Worm (Caenorhabditis elegans): ENCODE measurements around the gene Y51H4A.941.
"Not testable (repeated sequence)": the region's sequence is repeated elsewhere in the genome, so short reads cannot be mapped to it uniquely, and the experiment has no call there.

Y51H4A.941 gene

ce11 chrIV:16694567-16694966 lies at the start of gene Y51H4A.941:
TSS of gene Y51H4A.941 (minus strand) at chrIV:16694667.
- TF ChIP-seq hlh-13 (GFP tag; optimal IDR thresholded peaks at IDR 0.05) (no peak), C38D4.7 (GFP tag; optimal IDR thresholded peaks at IDR 0.05) (no peak), sox-4 (tag; optimal IDR thresholded peaks at IDR 0.05) (no peak), npax-4 (tag; optimal IDR thresholded peaks at IDR 0.05) (no peak), tbx-2 (tag; optimal IDR thresholded peaks at IDR 0.05) (no peak)

- TF ChIP-seq ahr-1 (tag; optimal IDR thresholded peaks at IDR 0.05) (no peak), sox-2 (GFP tag; IDR thresholded peaks at IDR 0.05) (no peak), odd-2 (tag; optimal IDR thresholded peaks at IDR 0.05) (no peak), ceh-48 (tag; optimal IDR thresholded peaks at IDR 0.05) (no peak), ztf-16 (tag; optimal IDR thresholded peaks at IDR 0.05) (no peak), T23F11.4 (GFP tag; optimal IDR thresholded peaks at IDR 0.05) (no peak), hlh-8 (tag; optimal IDR thresholded peaks at IDR 0.05) (no peak), elt-2 (tag; optimal IDR thresholded peaks at IDR 0.05) (no peak), ama-1 (optimal IDR thresholded peaks at IDR 0.05) (no peak), K09A11.1 (tag; optimal IDR thresholded peaks at IDR 0.05; ENCODE audit: insufficient read depth) (no peak), ceh-34 (tag; optimal IDR thresholded peaks at IDR 0.05) (no peak), ceh-45 (GFP tag; IDR thresholded peaks at IDR 0.05) (no peak)
Measured at ce11 chrIV:16743530-16743929, 49.1 kb upstream of the Y51H4A.941 start, which contains the start of gene Y43D4A.1. TSS of gene Y43D4A.1 (plus strand) at chrIV:16743830.

ce11 chrIV:16740769-16741168 lies 46.3 kb upstream of the Y51H4A.941 start, which contains the start of gene Y51H4A.24:
TSS of gene Y51H4A.24 (minus strand) at chrIV:16740869.
- TF ChIP-seq sdc-2 (tag; optimal IDR thresholded peaks at IDR 0.05) (no peak), tbx-7 (tag; optimal IDR thresholded peaks at IDR 0.05) (no peak), pha-2 (tag; optimal IDR thresholded peaks at IDR 0.05) (no peak), ahr-1 (tag; optimal IDR thresholded peaks at IDR 0.05) (no peak), unc-86 (tag; optimal IDR thresholded peaks at IDR 0.05) (no peak), K09A11.1 (tag; optimal IDR thresholded peaks at IDR 0.05; ENCODE audit: insufficient read depth) (no peak), ceh-48 (tag; optimal IDR thresholded peaks at IDR 0.05) (no peak), C08G9.2 (tag; optimal IDR thresholded peaks at IDR 0.05) (no peak), ceh-19 (GFP tag; optimal IDR thresholded peaks at IDR 0.05) (no peak), ttx-3 (tag; optimal IDR thresholded peaks at IDR 0.05) (no peak), pax-1 (tag; optimal IDR thresholded peaks at IDR 0.05) (no peak), pros-1 (tag; optimal IDR thresholded peaks at IDR 0.05) (no peak)

DNA sequence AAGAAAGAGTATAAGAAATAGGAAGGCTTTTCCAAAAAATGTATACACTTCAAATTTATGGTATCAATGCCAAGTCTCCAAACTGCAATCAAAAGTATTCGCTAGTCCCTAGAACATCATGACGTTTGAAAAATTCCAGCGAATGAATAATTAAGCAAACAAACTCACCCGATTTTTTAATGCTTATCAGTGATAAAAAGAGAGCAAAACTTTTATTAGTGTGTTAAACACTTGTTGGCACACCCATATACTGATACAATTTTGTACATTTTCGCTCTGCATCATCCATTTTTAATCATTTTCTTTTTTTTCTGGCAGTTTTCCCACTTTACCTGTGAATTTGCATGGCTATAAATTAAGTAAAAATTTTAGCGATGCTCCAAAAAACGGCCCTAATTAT lies 41.5 kb upstream of the Y51H4A.941 start, which contains the start of gene Y51H4A.25:
TSS of gene Y51H4A.25 (plus strand) at position 373 of the 400 bp plus-strand sequence.
- TF ChIP-seq hlh-15 (tag; optimal IDR thresholded peaks at IDR 0.05) = no peak
- no peak for TF ChIP-seq sox-4 (tag; optimal IDR thresholded peaks at IDR 0.05)
- TF ChIP-seq ahr-1 (tag; optimal IDR thresholded peaks at IDR 0.05) = no peak

DNA sequence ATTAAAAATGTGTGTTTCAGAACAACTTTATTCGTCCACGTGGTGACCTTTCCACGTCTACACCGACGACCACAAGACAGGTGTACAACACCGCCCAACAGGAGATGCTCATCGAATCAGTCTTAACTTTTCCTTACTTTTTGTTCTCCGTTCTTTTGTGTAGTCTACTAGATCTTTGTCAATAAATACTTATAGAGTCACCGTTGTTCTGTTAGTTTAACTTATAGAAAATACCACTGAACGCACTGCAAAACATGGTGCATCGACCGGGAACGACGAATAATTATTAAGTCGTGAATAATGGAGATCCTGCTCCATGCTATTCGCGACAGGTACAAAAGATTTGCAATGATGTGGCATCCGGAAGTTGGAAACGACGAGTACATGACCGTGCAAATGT lies 28.1 kb upstream of the Y51H4A.941 start, which contains the start of gene Y51H4A.23:
TSS of gene Y51H4A.23 (plus strand) at position 301 of the 400 bp plus-strand sequence.
- not testable (repeated sequence) for TF ChIP-seq fax-1, zip-5, rnt-1 (tag; optimal IDR thresholded peaks at IDR 0.05)

ce11 chrIV:16722000-16722607 lies 27.6 kb upstream of the Y51H4A.941 start:
- TF ChIP-seq ceh-22 (tag; optimal IDR thresholded peaks at IDR 0.05) = no peak
- no peak for TF ChIP-seq che-1 (tag; optimal IDR thresholded peaks at IDR 0.05)
- no peak for TF ChIP-seq nfya-1 (tag; optimal IDR thresholded peaks at IDR 0.05)
- no peak for TF ChIP-seq dve-1 (tag; optimal IDR thresholded peaks at IDR 0.05)
